Worm (Caenorhabditis elegans) whole organism, late embryonic: ENCODE measurements around the gene slcf-2.

Experiments used
- C08G9.2 ChIP-seq: sonication (generic microtip); optimal IDR thresholded peaks from 2 replicates; lab custom pipeline; 2016; ENCODE audit warnings: mild to moderate bottlenecking, missing genetic modification characterization, moderate library complexity, missing compliant biosample characterization
- C38D4.7 ChIP-seq: fragments of 200-800 bp; sonication (Bioruptor generic); optimal IDR thresholded peaks from 2 replicates; lab custom pipeline; 2018; ENCODE audit warnings: mild to moderate bottlenecking, missing genetic modification characterization, moderate library complexity, missing compliant biosample characterization
- ceh-24 ChIP-seq: sonication (generic microtip); optimal IDR thresholded peaks from 2 replicates; lab custom pipeline; 2016; ENCODE audit warnings: mild to moderate bottlenecking, missing genetic modification characterization, missing compliant biosample characterization
- ceh-30 ChIP-seq: fragments of 150-350 bp; optimal IDR thresholded peaks from 2 replicates; lab custom pipeline; 2014; ENCODE audit warnings: missing biosample characterization, missing genetic modification characterization
- odd-2 ChIP-seq: sonication (generic microtip); optimal IDR thresholded peaks from 2 replicates; lab custom pipeline; 2017; ENCODE audit warnings: antibody characterized with exemption, mild to moderate bottlenecking, missing genetic modification characterization, missing compliant biosample characterization
- tbx-2 ChIP-seq: sonication (generic microtip); optimal IDR thresholded peaks from 2 replicates; lab custom pipeline; 2016; ENCODE audit warnings: missing genetic modification characterization, missing compliant biosample characterization
- unc-3 ChIP-seq, 2 experiments: fragments of 200-800 bp in 1 of 2; sonication (Bioruptor generic) in 1 of 2; sonication (generic microtip) in 1 of 2; conservative IDR thresholded peaks in 1 of 2; optimal IDR thresholded peaks in 1 of 2; 2 replicates each; pipeline versions ENCODE4 v1.3.6 to Lab custom; 2016 to 2022; ENCODE audit warnings: missing compliant biosample characterization in 2 of 2, missing genetic modification characterization in 2 of 2, missing genetic modification reagents in 1 of 2

DNA sequence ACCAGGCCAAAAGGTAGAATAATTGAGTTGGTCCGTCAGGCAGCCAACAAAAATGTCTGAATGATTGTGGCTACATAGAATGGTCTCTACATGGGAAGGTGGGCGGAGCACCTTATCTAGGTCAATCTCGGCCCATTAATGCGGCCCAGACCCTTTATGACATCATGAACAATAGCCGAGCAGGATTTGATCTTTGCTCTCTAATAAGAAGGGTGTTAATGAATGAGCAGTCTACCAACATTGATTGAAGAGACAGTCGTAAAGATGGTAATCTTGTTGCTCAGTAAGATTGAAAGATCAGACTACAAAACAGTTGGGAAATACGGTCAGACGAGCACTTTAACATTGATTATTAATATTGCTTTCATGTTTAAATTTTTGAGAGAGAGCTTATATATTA lies 6.7 kb downstream of the slcf-2 start:
- no peak for TF ChIP-seq unc-3 (GFP tag; conservative IDR thresholded peaks at IDR 0.05; lab: Robert Waterston, UW)
- TF ChIP-seq unc-3 (tag; optimal IDR thresholded peaks at IDR 0.05; lab: Kevin White, UChicago) = no peak
- TF ChIP-seq C38D4.7 (GFP tag; lab: Kevin White, UChicago) = no peak
- no peak for TF ChIP-seq tbx-2
- no peak for TF ChIP-seq C08G9.2
- TF ChIP-seq ceh-30 (tag; lab: Kevin White, UChicago) = no peak
- no peak for TF ChIP-seq ceh-24 (tag; lab: Kevin White, UChicago)
- no peak for TF ChIP-seq odd-2 (tag; lab: Kevin White, UChicago)
